Worm (Caenorhabditis elegans) whole organism, L2 larva: Measurements from ENCODE around the gene K01A11.1.

Experiments used
- C34F6.9 ChIP-seq: fragments of 150-350 bp; optimal IDR thresholded peaks from 2 replicates; lab custom pipeline; 2014; ENCODE audit warnings: missing biosample characterization, missing genetic modification characterization
- R02D3.7 ChIP-seq: fragments of 150-350 bp; optimal IDR thresholded peaks from 2 replicates; lab custom pipeline; 2014; ENCODE audit warnings: missing biosample characterization, missing genetic modification characterization
- ZK546.5 ChIP-seq: sonication (generic microtip); optimal IDR thresholded peaks from 2 replicates; lab custom pipeline; 2017; ENCODE audit warnings: missing biosample characterization, missing genetic modification characterization
- alr-1 ChIP-seq: fragments of 150-350 bp; optimal IDR thresholded peaks from 2 replicates; lab custom pipeline; 2014; ENCODE audit warnings: missing biosample characterization, missing genetic modification characterization
- ama-1 ChIP-seq: fragments of 150-350 bp; optimal IDR thresholded peaks from 2 replicates; lab custom pipeline; 2018; ENCODE audit warnings: inconsistent platforms
- blmp-1 ChIP-seq: sonication (generic microtip); optimal IDR thresholded peaks from 2 replicates; lab custom pipeline; 2017; ENCODE audit warnings: missing genetic modification characterization, mild to moderate bottlenecking, missing compliant biosample characterization, antibody characterized with exemption, moderate library complexity; ENCODE audit not compliant: insufficient read depth
- ceh-16 ChIP-seq: fragments of 150-350 bp; optimal IDR thresholded peaks from 2 replicates; lab custom pipeline; 2014; ENCODE audit warnings: missing biosample characterization, missing genetic modification characterization
- ceh-82 ChIP-seq: fragments of 150-350 bp; optimal IDR thresholded peaks from 2 replicates; lab custom pipeline; 2014; ENCODE audit warnings: missing biosample characterization, missing genetic modification characterization
- crh-2 ChIP-seq: sonication (generic microtip); optimal IDR thresholded peaks from 2 replicates; lab custom pipeline; 2017; ENCODE audit warnings: missing biosample characterization, missing genetic modification characterization
- egl-27 ChIP-seq: sonication (generic microtip); optimal IDR thresholded peaks from 3 replicates; lab custom pipeline; 2017; ENCODE audit warnings: missing biosample characterization, missing genetic modification reagents, missing genetic modification characterization
- elt-1 ChIP-seq: fragments of 150-350 bp; optimal IDR thresholded peaks from 2 replicates; lab custom pipeline; 2014; ENCODE audit warnings: missing biosample characterization, missing genetic modification characterization
- fos-1 ChIP-seq: fragments of 150-350 bp; optimal IDR thresholded peaks from 2 replicates; lab custom pipeline; 2014; ENCODE audit warnings: missing biosample characterization, missing genetic modification characterization
- gmeb-1 ChIP-seq: fragments of 150-350 bp; optimal IDR thresholded peaks from 2 replicates; lab custom pipeline; 2014; ENCODE audit warnings: missing biosample characterization, missing genetic modification characterization
- lin-13 ChIP-seq: fragments of 150-350 bp; optimal IDR thresholded peaks from 2 replicates; lab custom pipeline; 2014; ENCODE audit warnings: missing biosample characterization, missing genetic modification reagents, missing genetic modification characterization
- lsy-2 ChIP-seq, 2 experiments: fragments of 150-350 bp in 1 of 2; sonication (generic microtip) in 1 of 2; optimal IDR thresholded peaks; 2 replicates each; lab custom pipeline; 2014 to 2017; ENCODE audit warnings: missing biosample characterization in 2 of 2, missing genetic modification characterization in 2 of 2
- mbf-1 ChIP-seq: sonication (generic microtip); optimal IDR thresholded peaks from 2 replicates; lab custom pipeline; 2017; ENCODE audit warnings: missing biosample characterization, missing genetic modification characterization
- mdl-1 ChIP-seq, 2 experiments: fragments of 150-350 bp in 1 of 2; sonication (generic microtip) in 1 of 2; optimal IDR thresholded peaks; 2 replicates each; lab custom pipeline; 2017; ENCODE audit warnings: missing biosample characterization in 2 of 2, missing genetic modification characterization in 2 of 2
- nhr-10 ChIP-seq: sonication (generic microtip); optimal IDR thresholded peaks from 2 replicates; lab custom pipeline; 2017; ENCODE audit warnings: missing biosample characterization, missing genetic modification characterization
- nhr-11 ChIP-seq: fragments of 150-350 bp; optimal IDR thresholded peaks from 2 replicates; lab custom pipeline; 2014; ENCODE audit warnings: missing biosample characterization, missing genetic modification characterization
- nhr-12 ChIP-seq: fragments of 150-350 bp; optimal IDR thresholded peaks from 2 replicates; lab custom pipeline; 2014; ENCODE audit warnings: missing biosample characterization, missing genetic modification characterization
- nhr-23 ChIP-seq: fragments of 150-350 bp; optimal IDR thresholded peaks from 2 replicates; lab custom pipeline; 2014; ENCODE audit warnings: missing biosample characterization, missing genetic modification reagents, missing genetic modification characterization
- nhr-237 ChIP-seq: fragments of 150-350 bp; optimal IDR thresholded peaks from 2 replicates; lab custom pipeline; 2014; ENCODE audit warnings: missing biosample characterization, missing genetic modification characterization
- nhr-25 ChIP-seq: fragments of 150-350 bp; sonication (generic microtip); optimal IDR thresholded peaks from 3 replicates; lab custom pipeline; 2014; ENCODE audit warnings: missing biosample characterization, missing genetic modification characterization
- nhr-77 ChIP-seq: fragments of 150-350 bp; optimal IDR thresholded peaks from 2 replicates; lab custom pipeline; 2014; ENCODE audit warnings: missing biosample characterization, missing genetic modification characterization
- peb-1 ChIP-seq: fragments of 150-350 bp; optimal IDR thresholded peaks from 2 replicates; lab custom pipeline; 2014; ENCODE audit warnings: missing biosample characterization, missing genetic modification characterization
- sem-4 ChIP-seq: fragments of 150-350 bp; optimal IDR thresholded peaks from 2 replicates; lab custom pipeline; 2014; ENCODE audit warnings: missing biosample characterization, missing genetic modification reagents, missing genetic modification characterization
- skn-1 ChIP-seq: sonication (generic microtip); optimal IDR thresholded peaks from 2 replicates; lab custom pipeline; 2017; ENCODE audit warnings: missing biosample characterization, missing genetic modification characterization
- sma-3 ChIP-seq: sonication (generic microtip); optimal IDR thresholded peaks from 2 replicates; lab custom pipeline; 2016; ENCODE audit warnings: missing genetic modification reagents, missing genetic modification characterization, missing compliant biosample characterization
- sma-9 ChIP-seq, 2 experiments: fragments of 150-350 bp in 1 of 2; sonication (generic microtip) in 1 of 2; optimal IDR thresholded peaks; 2 replicates each; lab custom pipeline; 2014 to 2016; ENCODE audit warnings: missing genetic modification characterization in 2 of 2, mild to moderate bottlenecking in 1 of 2, missing biosample characterization in 1 of 2, missing compliant biosample characterization in 1 of 2, missing genetic modification reagents in 1 of 2, moderate library complexity in 1 of 2
- snpc-4 ChIP-seq: fragments of 150-350 bp; optimal IDR thresholded peaks from 2 replicates; lab custom pipeline; 2014; ENCODE audit warnings: missing biosample characterization, missing genetic modification characterization
- unc-39 ChIP-seq: fragments of 150-350 bp; optimal IDR thresholded peaks from 2 replicates; lab custom pipeline; 2014; ENCODE audit warnings: missing biosample characterization, missing genetic modification characterization
- unc-55 ChIP-seq: fragments of 150-350 bp; sonication (generic microtip); optimal IDR thresholded peaks from 3 replicates; lab custom pipeline; 2014; ENCODE audit warnings: missing biosample characterization, missing genetic modification reagents, missing genetic modification characterization
- unc-62 ChIP-seq: fragments of 150-350 bp; optimal IDR thresholded peaks from 2 replicates; lab custom pipeline; 2014; ENCODE audit warnings: missing biosample characterization, missing genetic modification reagents, missing genetic modification characterization
- ztf-4 ChIP-seq: fragments of 150-350 bp; optimal IDR thresholded peaks from 2 replicates; lab custom pipeline; 2014; ENCODE audit warnings: missing biosample characterization, missing genetic modification characterization

K01A11.1 gene

DNA sequence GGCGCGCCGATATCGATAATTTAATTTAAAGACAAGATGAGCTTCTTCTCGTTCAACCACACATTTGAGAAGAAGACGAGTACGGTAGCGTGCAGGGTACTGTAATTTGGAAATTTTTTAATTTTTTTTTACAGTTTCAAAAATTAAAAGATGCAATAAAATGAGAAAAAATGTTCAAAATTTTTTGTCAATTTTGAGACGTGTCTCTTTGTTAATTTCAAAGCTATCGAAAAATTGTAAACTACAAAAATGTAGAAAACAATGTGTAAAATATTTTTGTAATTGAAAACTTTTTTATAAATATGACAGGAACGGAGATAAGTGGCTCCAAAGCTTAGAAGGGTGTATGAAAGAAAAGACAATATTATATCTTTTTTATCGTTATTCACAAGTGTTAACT lies at the start of gene K01A11.1:
Gene K01A11.1, minus strand, starts transcription at position 101 of the 400 bp plus-strand sequence.
- TF ChIP-seq unc-39 (no peak), lsy-2 (tag; optimal IDR thresholded peaks at IDR 0.05; lab: Kevin White, UChicago) (no peak), gmeb-1 (tag; lab: Kevin White, UChicago) (no peak), skn-1 (tag; lab: Kevin White, UChicago) (no peak)

DNA sequence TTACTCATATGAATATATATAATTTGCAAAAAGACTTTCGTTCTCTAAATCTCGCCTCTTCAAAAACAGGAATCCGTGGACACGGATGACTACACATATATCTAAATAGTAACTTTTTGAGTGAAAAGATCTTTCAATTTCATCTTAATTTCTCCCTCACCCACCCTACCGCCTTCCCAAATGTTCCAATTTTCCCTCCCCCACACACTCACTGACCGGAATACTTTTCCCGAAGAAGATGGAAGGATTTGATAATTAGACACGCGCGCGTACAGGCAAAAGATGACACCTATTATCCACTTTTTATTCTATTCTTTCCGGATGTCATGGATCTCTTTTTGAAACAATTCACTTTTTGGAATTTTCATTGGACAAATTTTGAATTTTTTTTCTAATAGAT lies 49.7 kb upstream of the K01A11.1 start:
- TF ChIP-seq fos-1 (tag; lab: Kevin White, UChicago) (no peak), blmp-1 (tag; lab: Kevin White, UChicago) (peak; percentile 15)

DNA sequence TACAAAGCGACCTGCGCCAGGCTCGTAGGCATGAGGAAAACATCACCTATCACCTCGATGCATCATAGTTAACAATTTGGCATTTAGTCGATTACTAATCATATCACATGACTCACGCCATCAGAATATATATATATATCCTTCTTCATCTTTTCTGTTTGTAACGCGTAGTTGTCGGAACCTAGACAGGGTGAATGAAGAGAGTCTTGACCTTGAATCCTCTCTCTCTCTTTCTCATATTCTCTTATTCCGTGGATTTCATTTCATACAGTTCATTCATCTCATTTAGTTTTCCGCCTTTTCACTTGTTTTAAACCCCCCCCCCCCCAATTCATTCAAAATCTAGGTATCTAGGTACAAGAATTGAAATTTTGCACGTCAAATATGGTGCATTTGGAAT lies 49.0 kb upstream of the K01A11.1 start:
- no peak for TF ChIP-seq ama-1 (lab: Kevin White, UChicago)
- no peak for TF ChIP-seq egl-27 (tag; lab: Kevin White, UChicago)
- TF ChIP-seq snpc-4 (tag; lab: Kevin White, UChicago): no peak
- TF ChIP-seq nhr-77: no peak
- TF ChIP-seq nhr-25 (tag; lab: Kevin White, UChicago): no peak
- no peak for TF ChIP-seq crh-2 (tag; lab: Kevin White, UChicago)
- peak; percentile 40 for TF ChIP-seq sma-3 (GFP tag; lab: Kevin White, UChicago)
- no peak for TF ChIP-seq nhr-23 (tag; lab: Kevin White, UChicago)

DNA sequence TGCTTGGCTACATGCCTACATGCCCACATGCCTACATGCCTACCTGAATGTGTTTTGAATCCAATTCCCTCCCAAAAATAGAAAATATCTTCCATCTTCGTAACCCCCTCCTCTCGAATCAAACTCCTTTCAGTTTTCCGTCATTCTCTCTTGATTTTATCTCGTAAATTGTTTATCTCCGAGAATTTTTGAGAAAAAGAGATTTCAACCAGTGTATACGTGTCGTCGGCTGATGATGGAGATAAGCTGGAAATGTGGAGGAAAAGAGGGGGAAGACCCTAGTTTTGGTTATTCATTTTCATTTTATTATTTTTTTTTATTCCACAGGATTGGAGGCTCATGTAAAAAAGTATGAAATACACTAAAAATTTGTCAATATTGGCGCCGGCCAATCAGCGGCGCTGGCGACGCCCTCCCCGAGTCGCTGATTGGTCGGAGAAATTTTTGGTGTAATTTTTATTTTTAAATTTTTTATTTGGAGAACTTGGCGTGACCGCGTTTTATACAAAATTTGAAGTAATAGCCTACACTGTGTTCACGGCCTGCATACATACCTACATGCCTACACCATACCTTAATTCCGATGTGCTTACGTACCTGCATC lies 47.6 kb upstream of the K01A11.1 start:
- TF ChIP-seq mbf-1 (tag; lab: Kevin White, UChicago) (no peak), unc-62 (no peak), skn-1 (tag; lab: Kevin White, UChicago) (no peak), R02D3.7 (tag; lab: Kevin White, UChicago) (no peak), nhr-237 (tag; lab: Kevin White, UChicago) (no peak), elt-1 (tag; lab: Kevin White, UChicago) (peak; percentile 58), ceh-16 (tag; lab: Kevin White, UChicago) (peak; percentile 44), lsy-2 (tag; optimal IDR thresholded peaks at IDR 0.05; lab: Kevin White, UChicago) (no peak), sma-3 (GFP tag; lab: Kevin White, UChicago) (no peak), mdl-1 (tag; optimal IDR thresholded peaks at IDR 0.05; lab: Kevin White, UChicago) (no peak), alr-1 (tag; lab: Kevin White, UChicago) (no peak), nhr-11 (no peak), lin-13 (GFP tag; lab: Kevin White, UChicago) (no peak), ztf-4 (tag; lab: Kevin White, UChicago) (no peak), nhr-12 (no peak), nhr-25 (tag; lab: Kevin White, UChicago) (no peak), sem-4 (tag; lab: Kevin White, UChicago) (no peak)
- TF ChIP-seq, all 48 proteins: peak for 2

DNA sequence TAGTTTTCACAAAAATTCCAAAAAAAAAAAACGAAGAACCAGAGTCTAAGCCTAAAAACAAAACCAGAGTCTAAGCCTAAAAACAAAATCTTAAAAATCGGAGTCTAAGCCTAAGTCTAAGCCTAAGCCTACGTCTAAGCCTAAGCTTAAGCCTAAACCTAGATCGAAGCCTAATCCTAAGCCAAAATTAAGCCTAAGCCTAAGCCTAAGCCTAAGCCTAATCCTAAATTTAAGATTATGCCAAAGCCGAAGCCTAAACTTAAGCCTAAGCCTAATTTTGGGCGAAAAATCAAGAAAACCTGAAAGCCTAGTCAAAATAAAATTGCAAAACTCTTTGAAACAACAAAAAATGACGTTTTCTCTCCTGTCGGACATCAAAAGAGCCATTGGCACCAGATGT lies 46.1 kb upstream of the K01A11.1 start:
- no peak for TF ChIP-seq nhr-25 (tag; lab: Kevin White, UChicago)
- no peak for TF ChIP-seq mbf-1 (tag; lab: Kevin White, UChicago)
- no peak for TF ChIP-seq unc-55 (GFP tag; lab: Kevin White, UChicago)
- TF ChIP-seq ama-1 (lab: Kevin White, UChicago): no peak
- no peak for TF ChIP-seq lsy-2 (tag; optimal IDR thresholded peaks at IDR 0.05; lab: Kevin White, UChicago)
- no peak for TF ChIP-seq unc-62
- TF ChIP-seq fos-1 (tag; lab: Kevin White, UChicago): no peak
- TF ChIP-seq gmeb-1 (tag; lab: Kevin White, UChicago): no peak
- TF ChIP-seq ceh-82 (tag; lab: Kevin White, UChicago): no peak
- TF ChIP-seq ztf-4 (tag; lab: Kevin White, UChicago): no peak
- no peak for TF ChIP-seq elt-1 (tag; lab: Kevin White, UChicago)
- no peak for TF ChIP-seq C34F6.9 (tag; lab: Kevin White, UChicago)
- TF ChIP-seq ZK546.5 (tag; lab: Kevin White, UChicago): no peak
- no peak for TF ChIP-seq snpc-4 (tag; lab: Kevin White, UChicago)
- TF ChIP-seq R02D3.7 (tag; lab: Kevin White, UChicago): no peak
- TF ChIP-seq peb-1 (tag; lab: Kevin White, UChicago): no peak
- no peak for TF ChIP-seq nhr-10 (tag; lab: Kevin White, UChicago)
- no peak for TF ChIP-seq sma-9 (GFP tag; optimal IDR thresholded peaks at IDR 0.05; lab: Kevin White, UChicago)
- TF ChIP-seq sma-9 (tag; optimal IDR thresholded peaks at IDR 0.05; lab: Kevin White, UChicago): no peak
